Worm (Caenorhabditis elegans) whole organism, midembryonic: Measurements from ENCODE around the gene lys-10.

Experiments used
- T22C8.4 ChIP-seq: fragments of 200-800 bp; sonication (Bioruptor generic); IDR thresholded peaks from 2 replicates; pipeline ENCODE4 v1.3.6; 2022; ENCODE audit warnings: missing genetic modification characterization, missing compliant biosample characterization
- klf-2 ChIP-seq: fragments of 200-800 bp; sonication (Bioruptor generic); conservative IDR thresholded peaks from 2 replicates; pipeline ENCODE4 v1.3.6; 2022; ENCODE audit warnings: missing genetic modification reagents, missing genetic modification characterization, missing compliant biosample characterization
- med-1 ChIP-seq: sonication (generic microtip); optimal IDR thresholded peaks from 2 replicates; lab custom pipeline; 2017; ENCODE audit warnings: missing genetic modification characterization, mild to moderate bottlenecking, missing compliant biosample characterization, antibody characterized with exemption, missing genetic modification reagents; ENCODE audit not compliant: insufficient read depth
- ztf-23 ChIP-seq: fragments of 200-800 bp; sonication (Bioruptor generic); IDR thresholded peaks from 2 replicates; pipeline ENCODE4 v1.3.6; 2022; ENCODE audit warnings: missing genetic modification reagents, missing genetic modification characterization, missing compliant biosample characterization

DNA sequence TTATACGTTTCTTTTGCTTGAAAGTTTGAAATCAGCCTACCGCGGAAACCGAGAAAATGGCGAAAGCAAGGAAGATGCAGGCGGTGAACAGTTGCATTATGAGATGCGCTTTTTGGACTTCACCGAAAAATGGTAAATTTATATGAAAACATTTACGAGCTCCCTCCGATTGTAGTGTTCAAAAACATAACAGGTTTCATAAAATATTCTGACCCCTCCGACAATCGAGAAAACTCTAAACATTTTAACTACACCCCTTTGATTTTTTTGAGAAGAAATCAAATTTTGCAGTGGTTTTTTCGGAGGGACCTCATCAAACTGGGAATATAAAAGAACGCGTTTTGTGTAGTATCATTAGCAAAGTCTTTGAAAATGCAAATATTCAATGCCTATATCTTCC is 14.4 kb downstream of the lys-10 start, which contains the start of the genes F17E9.18 and F17E9.15:
- no peak for TF ChIP-seq ztf-23 (GFP tag; lab: Robert Waterston, UW)
- no peak for TF ChIP-seq med-1 (GFP tag; lab: Kevin White, UChicago)
- no peak for TF ChIP-seq klf-2 (GFP tag; lab: Robert Waterston, UW)
- TF ChIP-seq T22C8.4 (GFP tag; lab: Robert Waterston, UW): no peak
